Fruit fly (Drosophila melanogaster): Measurements from ENCODE around the gene CG11986.

Gene CG11986

dm6 chr3R:9033619-9034401 is 18.6 kb downstream of the CG11986 start (continued):
- TF ChIP-seq Hr4 (GFP tag; optimal IDR thresholded peaks at IDR 0.05): peak; percentile 77
- peak; percentile 91 for TF ChIP-seq esn (GFP tag; optimal IDR thresholded peaks at IDR 0.05)
- peak; percentile 52 for TF ChIP-seq Sox15 (GFP tag; optimal IDR thresholded peaks at IDR 0.05)
- peak; percentile 83 for TF ChIP-seq Sox102F (GFP tag; optimal IDR thresholded peaks at IDR 0.05)
- peak; percentile 69 for TF ChIP-seq dac (GFP tag; optimal IDR thresholded peaks at IDR 0.05)
- TF ChIP-seq CG10631 (GFP tag; optimal IDR thresholded peaks at IDR 0.05): peak; percentile 77
- TF ChIP-seq CG4318 (GFP tag; optimal IDR thresholded peaks at IDR 0.05): peak; percentile 76
- peak; percentile 44 for TF ChIP-seq CG7368 (GFP tag; optimal IDR thresholded peaks at IDR 0.05)
- TF ChIP-seq OdsH (GFP tag; optimal IDR thresholded peaks at IDR 0.05): peak; percentile 78
- peak; percentile 88 for TF ChIP-seq topi (GFP tag; optimal IDR thresholded peaks at IDR 0.05)
- TF ChIP-seq dsx (GFP tag; optimal IDR thresholded peaks at IDR 0.05; ENCODE audit: poor library complexity, severe bottlenecking): peak; percentile 83
- peak; percentile 52 for TF ChIP-seq CG1621 (tag; optimal IDR thresholded peaks at IDR 0.05)
- peak; percentile 87 for TF ChIP-seq net (GFP tag; optimal IDR thresholded peaks at IDR 0.05)
- peak; percentile 97 for TF ChIP-seq Eip78C (GFP tag)
- TF ChIP-seq CG11762 (GFP tag; optimal IDR thresholded peaks at IDR 0.05; ENCODE audit: insufficient read depth): peak; percentile 70
- peak; percentile 81 for TF ChIP-seq acj6 (GFP tag; optimal IDR thresholded peaks at IDR 0.05)
- TF ChIP-seq Hr38 (GFP tag; optimal IDR thresholded peaks at IDR 0.05): no peak
- peak; percentile 91 for TF ChIP-seq CG6276 (GFP tag; optimal IDR thresholded peaks at IDR 0.05)
- peak; percentile 88 for TF ChIP-seq CG34406 (GFP tag; optimal IDR thresholded peaks at IDR 0.05)
- TF ChIP-seq ss (GFP tag; optimal IDR thresholded peaks at IDR 0.05): peak; percentile 80 to 87
- TF ChIP-seq cyc (GFP tag; optimal IDR thresholded peaks at IDR 0.05): peak; percentile 58

- TF ChIP-seq CG10631 (GFP tag; optimal IDR thresholded peaks at IDR 0.05): no peak
- peak; percentile 3 for TF ChIP-seq CG31627 (GFP tag; optimal IDR thresholded peaks at IDR 0.05)
- TF ChIP-seq Eip78C (GFP tag): peak; percentile 52
- no peak for TF ChIP-seq pdm3 (GFP tag; optimal IDR thresholded peaks at IDR 0.05)
- no peak for TF ChIP-seq Ets21C (GFP tag; optimal IDR thresholded peaks at IDR 0.05)
- no peak for TF ChIP-seq CG4318 (GFP tag; optimal IDR thresholded peaks at IDR 0.05)
- TF ChIP-seq OdsH (GFP tag; optimal IDR thresholded peaks at IDR 0.05): no peak
- peak; percentile 21 for TF ChIP-seq lz (GFP tag; optimal IDR thresholded peaks at IDR 0.05)
- peak; percentile 59 for TF ChIP-seq svp (GFP tag)
- TF ChIP-seq esn (GFP tag; optimal IDR thresholded peaks at IDR 0.05): peak; percentile 38
- TF ChIP-seq Lpt (GFP tag; optimal IDR thresholded peaks at IDR 0.05): no peak
- TF ChIP-seq fkh (GFP tag; optimal IDR thresholded peaks at IDR 0.05): no peak
- TF ChIP-seq CG3919 (GFP tag; optimal IDR thresholded peaks at IDR 0.05): no peak
- peak; percentile 7 for TF ChIP-seq cyc (GFP tag; optimal IDR thresholded peaks at IDR 0.05)
- TF ChIP-seq Sox102F (GFP tag; optimal IDR thresholded peaks at IDR 0.05): no peak
- no peak for TF ChIP-seq Blimp-1 (GFP tag; optimal IDR thresholded peaks at IDR 0.05)
- no peak for TF ChIP-seq CG6163 (GFP tag; IDR thresholded peaks at IDR 0.05)
- no peak for TF ChIP-seq ss (GFP tag; optimal IDR thresholded peaks at IDR 0.05)
- no peak for TF ChIP-seq CG3032 (tag; optimal IDR thresholded peaks at IDR 0.05)
- TF ChIP-seq CG8119 (GFP tag; IDR thresholded peaks at IDR 0.05): no peak
- no peak for TF ChIP-seq CG15336 (GFP tag; IDR thresholded peaks at IDR 0.05)
- TF ChIP-seq CG6792 (GFP tag; optimal IDR thresholded peaks at IDR 0.05): no peak
- TF ChIP-seq CG8319 (GFP tag; optimal IDR thresholded peaks at IDR 0.05): no peak
- peak; percentile 15 for TF ChIP-seq topi (GFP tag; optimal IDR thresholded peaks at IDR 0.05)
- TF ChIP-seq CG16779 (tag; optimal IDR thresholded peaks at IDR 0.05): no peak
- no peak for TF ChIP-seq Gug (GFP tag; IDR thresholded peaks at IDR 0.05)
- TF ChIP-seq Sox15 (GFP tag; optimal IDR thresholded peaks at IDR 0.05): no peak
- no peak for TF ChIP-seq Smox (GFP tag; optimal IDR thresholded peaks at IDR 0.05)
Measured at dm6 chr3R:9035252-9035651, 20.0 kb downstream of the CG11986 start.

All from whole organism, prepupa.